Worm (Caenorhabditis elegans): ENCODE data around the gene gst-18.

DNA sequence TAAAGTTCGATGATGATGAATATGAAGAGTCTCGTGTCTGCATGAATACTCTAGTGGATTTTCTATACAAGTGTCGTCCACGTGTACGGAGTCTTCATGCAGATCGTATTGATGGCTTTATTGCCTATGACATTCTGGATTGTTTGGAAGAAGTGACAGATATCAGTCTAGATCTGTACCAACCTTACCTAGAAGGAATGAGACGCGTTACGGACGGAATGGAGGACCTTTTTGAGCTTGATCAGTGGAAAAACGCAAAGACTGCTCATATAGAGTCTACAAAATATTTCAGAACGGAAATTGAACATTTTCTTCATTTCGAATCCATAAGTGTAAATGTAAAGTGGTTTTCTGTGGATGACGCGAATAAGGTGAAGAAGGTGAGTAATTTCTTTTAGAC is 17.5 kb upstream of the gst-18 start, which contains the start of gene fbxa-169:
- TF ChIP-seq jun-1 (tag; optimal IDR thresholded peaks at IDR 0.05) (no peak), nhr-77 (tag; optimal IDR thresholded peaks at IDR 0.05) (no peak), nhr-11 (tag; optimal IDR thresholded peaks at IDR 0.05) (no peak), egl-27 (tag; optimal IDR thresholded peaks at IDR 0.05) (no peak)
